Worm (Caenorhabditis elegans) whole organism, L4/young adult: ENCODE measurements around the gene B0348.1.

Experiments used
- dao-5 ChIP-seq: sonication (generic microtip); optimal IDR thresholded peaks from 2 replicates; lab custom pipeline; 2016; ENCODE audit warnings: missing genotype, missing genetic modification characterization, moderate library complexity, missing compliant biosample characterization
- him-1 ChIP-seq: sonication (generic microtip); optimal IDR thresholded peaks from 2 replicates; lab custom pipeline; 2016; ENCODE audit warnings: missing genotype, missing genetic modification reagents, missing genetic modification characterization, missing compliant biosample characterization

- TF ChIP-seq dao-5: no peak
- no peak for TF ChIP-seq him-1 (tag; lab: Kevin White, UChicago)
Measured at ce11 chrV:16067-16845, 32.5 kb upstream of the B0348.1 start.
